Worm (Caenorhabditis elegans): ENCODE data around the gene efl-2.

The efl-2 gene

ce11 chrII:13444307-13444706 lies 38.4 kb downstream of the efl-2 start:
- TF ChIP-seq dao-5 (tag; optimal IDR thresholded peaks at IDR 0.05) (no peak), him-1 (tag; optimal IDR thresholded peaks at IDR 0.05) (no peak), W03F9.2 (tag; optimal IDR thresholded peaks at IDR 0.05) (no peak)

ce11 chrII:13446597-13446996 lies 40.7 kb downstream of the efl-2 start:
- no peak for TF ChIP-seq W03F9.2 (tag; optimal IDR thresholded peaks at IDR 0.05)
- TF ChIP-seq him-1 (tag; optimal IDR thresholded peaks at IDR 0.05): no peak
- no peak for TF ChIP-seq dao-5 (tag; optimal IDR thresholded peaks at IDR 0.05)

ce11 chrII:13447166-13447643 lies 41.3 kb downstream of the efl-2 start, which contains the start of gene tbc-14:
TSS of gene tbc-14 (minus strand) at chrII:13447593.
- TF ChIP-seq him-1 (tag; optimal IDR thresholded peaks at IDR 0.05) (no peak), dao-5 (tag; optimal IDR thresholded peaks at IDR 0.05) (no peak), W03F9.2 (tag; optimal IDR thresholded peaks at IDR 0.05) (no peak)

DNA sequence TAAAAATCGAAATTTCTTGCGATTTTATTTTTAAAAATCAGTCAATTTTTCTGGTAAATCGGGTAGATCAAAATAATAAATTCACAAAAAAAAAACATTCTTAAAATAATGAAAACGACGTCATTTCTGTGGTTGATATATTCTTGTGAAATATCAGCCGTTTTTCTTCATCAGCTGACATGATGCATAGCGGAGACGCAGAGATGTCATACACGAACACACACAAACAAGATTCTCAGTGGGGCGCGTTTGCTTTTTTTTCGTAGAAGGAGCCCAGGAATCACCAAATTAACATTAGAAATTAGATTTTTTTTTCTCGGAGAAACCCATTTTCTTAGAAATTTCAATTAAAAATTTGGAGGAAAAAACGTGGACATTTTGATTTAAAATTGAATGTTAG lies 41.7 kb downstream of the efl-2 start:
- no peak for TF ChIP-seq dao-5 (tag; optimal IDR thresholded peaks at IDR 0.05)
- peak; percentile 74 for TF ChIP-seq W03F9.2 (tag; optimal IDR thresholded peaks at IDR 0.05)

DNA sequence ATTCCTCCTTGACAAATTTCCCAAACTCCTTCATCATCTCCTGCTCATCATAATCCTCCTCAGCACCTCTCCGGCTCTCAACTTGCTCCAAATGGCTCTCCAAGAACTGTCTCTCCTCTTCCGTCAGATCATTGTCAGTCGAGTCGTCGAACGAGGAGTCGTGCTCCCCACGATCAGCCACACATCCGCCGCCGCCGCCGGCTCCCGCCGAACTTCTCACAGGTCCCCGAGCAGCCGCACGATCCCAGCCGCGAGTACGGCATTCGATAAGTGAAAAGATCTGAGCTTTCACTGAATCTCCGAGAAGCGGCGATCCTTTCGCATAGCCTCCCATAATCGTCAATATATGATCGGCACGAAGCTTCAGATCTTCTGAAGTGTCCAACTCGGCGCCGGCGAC lies 45.4 kb downstream of the efl-2 start:
- TF ChIP-seq W03F9.2 (tag; optimal IDR thresholded peaks at IDR 0.05) (no peak), him-1 (tag; optimal IDR thresholded peaks at IDR 0.05) (no peak), dao-5 (tag; optimal IDR thresholded peaks at IDR 0.05) (no peak)

DNA sequence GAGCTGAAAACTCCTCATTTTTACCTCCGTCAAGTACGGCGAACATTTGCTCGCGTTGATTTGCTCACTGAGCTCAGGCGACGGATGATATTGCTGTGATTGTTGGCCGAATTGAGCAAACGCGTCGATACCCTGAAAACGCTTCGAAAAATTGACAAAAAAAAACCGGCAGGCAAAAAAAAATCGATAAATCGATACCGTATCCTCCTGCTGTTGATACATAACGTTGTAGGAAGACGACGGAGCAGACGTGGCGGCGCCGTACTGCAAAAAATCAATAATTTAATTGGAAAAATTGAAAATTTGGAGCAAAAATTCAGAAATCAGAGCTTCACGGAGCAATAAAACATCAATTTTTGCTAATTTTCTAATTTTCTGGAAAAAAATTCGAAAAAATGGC lies 48.9 kb downstream of the efl-2 start:
- TF ChIP-seq him-1 (tag; optimal IDR thresholded peaks at IDR 0.05) (no peak), dao-5 (tag; optimal IDR thresholded peaks at IDR 0.05) (no peak), W03F9.2 (tag; optimal IDR thresholded peaks at IDR 0.05) (no peak)

- TF ChIP-seq him-1 (tag; optimal IDR thresholded peaks at IDR 0.05): no peak
- TF ChIP-seq dao-5 (tag; optimal IDR thresholded peaks at IDR 0.05): no peak
- TF ChIP-seq W03F9.2 (tag; optimal IDR thresholded peaks at IDR 0.05): no peak
These were observed 50.7 kb downstream of the efl-2 start for ce11 chrII:13456622-13457021.

DNA sequence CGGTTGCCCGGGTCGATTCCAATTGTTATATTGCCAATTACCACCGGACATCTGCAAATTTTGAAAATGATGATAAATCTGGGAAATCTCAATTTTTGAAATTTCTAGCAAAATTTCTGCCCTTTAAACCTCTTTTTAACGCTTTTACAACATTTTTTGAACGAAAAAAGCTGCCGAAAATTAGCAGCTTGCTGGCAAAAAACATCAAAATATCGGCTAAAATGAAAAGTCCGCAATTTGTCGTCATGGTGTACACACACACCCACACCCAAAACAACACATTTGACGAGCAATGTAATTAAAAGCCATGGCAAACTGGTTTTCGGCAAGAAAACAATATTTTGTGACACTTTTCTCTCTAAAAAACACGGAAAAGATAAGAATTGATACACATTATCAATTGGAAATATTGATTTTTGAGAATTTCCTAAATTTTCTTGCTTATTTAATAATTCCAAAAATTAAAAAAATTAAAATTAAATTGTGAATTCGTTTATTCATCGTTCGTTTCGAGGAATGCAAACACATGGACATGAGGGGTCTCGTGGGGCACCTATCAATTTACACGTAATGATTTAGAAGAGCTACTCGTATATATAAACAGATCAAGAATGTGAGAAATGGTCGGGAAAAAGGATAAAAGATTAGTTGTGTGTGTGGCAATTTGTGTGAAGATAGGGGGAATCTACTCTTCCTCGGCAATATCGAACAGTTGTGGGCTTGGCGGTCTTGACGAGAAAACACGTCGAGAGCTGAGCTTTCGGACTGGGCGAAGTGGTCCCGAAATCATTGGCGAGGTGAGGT lies 54.9 kb downstream of the efl-2 start, which contains the start of gene pqn-27:
Gene pqn-27, minus strand, starts transcription at position 51 of the 804 bp plus-strand sequence.
- no peak for TF ChIP-seq dao-5 (tag; optimal IDR thresholded peaks at IDR 0.05)
- TF ChIP-seq him-1 (tag; optimal IDR thresholded peaks at IDR 0.05): no peak
- peak; percentile 64 for TF ChIP-seq W03F9.2 (tag; optimal IDR thresholded peaks at IDR 0.05)

Data from whole organism, L4/young adult.